Fruit fly (Drosophila melanogaster) whole organism, embryonic: ENCODE measurements around the gene CG9630.
A peak's percentile ranks its signal among the peaks of the same experiment; 100 is the strongest.

Experiments used
- C15 ChIP-seq: fragments of 200-800 bp; sonication (Bioruptor generic); IDR thresholded peaks from 3 replicates; pipeline ENCODE4 v1.3.6; 2022; ENCODE audit warnings: missing biosample characterization, missing genetic modification characterization
- CG10654 ChIP-seq: fragments of 200-800 bp; sonication (Bioruptor generic); optimal IDR thresholded peaks from 2 replicates; lab custom pipeline; 2016; ENCODE audit warnings: missing biosample characterization, missing genetic modification characterization
- CG10979 ChIP-seq: fragments of 200-800 bp; sonication (Bioruptor generic); optimal IDR thresholded peaks from 2 replicates; lab custom pipeline; 2018; ENCODE audit warnings: missing biosample characterization, mild to moderate bottlenecking, missing genetic modification characterization, moderate library complexity
- CG11093 ChIP-seq: fragments of 200-800 bp; sonication (Bioruptor generic); IDR thresholded peaks from 3 replicates; pipeline ENCODE4 v1.3.6; 2022; ENCODE audit warnings: missing biosample characterization, missing genetic modification characterization
- CG12104 ChIP-seq: fragments of 200-800 bp; sonication (Bioruptor generic); optimal IDR thresholded peaks from 3 replicates; lab custom pipeline; 2016; ENCODE audit warnings: missing biosample characterization, missing genetic modification characterization
- CG14667 ChIP-seq: fragments of 200-800 bp; sonication (Bioruptor generic); IDR thresholded peaks from 2 replicates; pipeline ENCODE4 v1.3.6; 2022; ENCODE audit warnings: missing biosample characterization, missing genetic modification characterization
- CG2202 ChIP-seq: fragments of 200-800 bp; sonication (Bioruptor generic); optimal IDR thresholded peaks from 2 replicates; lab custom pipeline; 2018; ENCODE audit warnings: missing biosample characterization, mild to moderate bottlenecking, missing genetic modification characterization
- CG30403 ChIP-seq: fragments of 200-800 bp; sonication (Bioruptor generic); optimal IDR thresholded peaks from 3 replicates; lab custom pipeline; 2016; ENCODE audit warnings: missing biosample characterization, missing genetic modification characterization
- CG31365 ChIP-seq: fragments of 200-800 bp; sonication (Bioruptor generic); optimal IDR thresholded peaks from 2 replicates; lab custom pipeline; 2018; ENCODE audit warnings: missing biosample characterization, mild to moderate bottlenecking, missing genetic modification characterization
- CG3163 ChIP-seq: fragments of 200-800 bp; sonication (Bioruptor generic); optimal IDR thresholded peaks from 3 replicates; lab custom pipeline; 2016; ENCODE audit warnings: missing biosample characterization, missing genetic modification characterization
- CG3281 ChIP-seq: fragments of 200-800 bp; sonication (Bioruptor generic); optimal IDR thresholded peaks from 3 replicates; lab custom pipeline; 2017; ENCODE audit warnings: missing biosample characterization, mild to moderate bottlenecking, missing genetic modification characterization
- CG3847 ChIP-seq: fragments of 200-800 bp; sonication (Bioruptor generic); IDR thresholded peaks from 2 replicates; pipeline ENCODE4 v1.3.6; 2022; ENCODE audit warnings: missing biosample characterization, missing genetic modification characterization
- CG4360 ChIP-seq: fragments of 200-800 bp; sonication (Bioruptor generic); IDR thresholded peaks from 2 replicates; pipeline ENCODE4 v1.3.6; 2022; ENCODE audit warnings: missing biosample characterization, missing genetic modification characterization
- CG4424 ChIP-seq: fragments of 200-800 bp; sonication (Bioruptor generic); optimal IDR thresholded peaks from 3 replicates; lab custom pipeline; 2016; ENCODE audit warnings: missing biosample characterization, missing genetic modification characterization
- CG4730 ChIP-seq: fragments of 200-800 bp; sonication (Bioruptor generic); IDR thresholded peaks from 2 replicates; pipeline ENCODE4 v1.3.6; 2022; ENCODE audit warnings: missing biosample characterization, missing genetic modification characterization
- CG6175 ChIP-seq: fragments of 200-800 bp; sonication (Bioruptor generic); IDR thresholded peaks from 3 replicates; pipeline ENCODE4 v1.3.6; 2022; ENCODE audit warnings: missing biosample characterization, missing genetic modification characterization
- CG7928 ChIP-seq: fragments of 200-800 bp; sonication (Bioruptor generic); optimal IDR thresholded peaks from 2 replicates; lab custom pipeline; 2017; ENCODE audit warnings: missing biosample characterization, mild to moderate bottlenecking, missing genetic modification characterization
- CG8765 ChIP-seq: fragments of 200-800 bp; sonication (Bioruptor generic); IDR thresholded peaks from 2 replicates; pipeline ENCODE4 v1.3.6; 2022; ENCODE audit warnings: missing biosample characterization, missing genetic modification characterization
- CG9437 ChIP-seq: fragments of 200-800 bp; sonication (Bioruptor generic); optimal IDR thresholded peaks from 2 replicates; lab custom pipeline; 2018; ENCODE audit warnings: missing biosample characterization, mild to moderate bottlenecking, missing genetic modification characterization
- CG9609 ChIP-seq: fragments of 200-800 bp; sonication (Bioruptor generic); optimal IDR thresholded peaks from 3 replicates; lab custom pipeline; 2016; ENCODE audit warnings: missing biosample characterization, missing genetic modification characterization
- Chrac-16 ChIP-seq: fragments of 200-800 bp; sonication (Bioruptor generic); optimal IDR thresholded peaks from 3 replicates; lab custom pipeline; 2016; ENCODE audit warnings: missing biosample characterization, missing genetic modification characterization
- CoRest ChIP-seq: fragments of 200-800 bp; sonication (Bioruptor generic); optimal IDR thresholded peaks from 3 replicates; lab custom pipeline; 2018; ENCODE audit warnings: missing biosample characterization, mild to moderate bottlenecking, missing genetic modification characterization, moderate library complexity
- GATAe ChIP-seq: fragments of 200-800 bp; sonication (Bioruptor generic); conservative IDR thresholded peaks from 2 replicates; pipeline ENCODE4 v1.3.6; 2022; ENCODE audit warnings: missing biosample characterization, missing genetic modification characterization
- H15 ChIP-seq: fragments of 200-800 bp; sonication (Bioruptor generic); IDR thresholded peaks from 3 replicates; pipeline ENCODE4 v1.3.6; 2022; ENCODE audit warnings: missing biosample characterization, missing genetic modification characterization
- H2.0 ChIP-seq: fragments of 200-800 bp; sonication (Bioruptor generic); IDR thresholded peaks from 2 replicates; pipeline ENCODE4 v1.3.6; 2022; ENCODE audit warnings: missing biosample characterization, missing genetic modification characterization
- PHDP ChIP-seq: fragments of 200-800 bp; sonication (Bioruptor generic); optimal IDR thresholded peaks from 3 replicates; lab custom pipeline; 2018; ENCODE audit warnings: missing biosample characterization, mild to moderate bottlenecking, missing genetic modification characterization, moderate library complexity
- Side ChIP-seq: fragments of 200-800 bp; sonication (Bioruptor generic); optimal IDR thresholded peaks from 2 replicates; lab custom pipeline; 2016; ENCODE audit warnings: missing biosample characterization, missing genetic modification characterization
- Spps ChIP-seq: fragments of 200-800 bp; sonication (Bioruptor generic); optimal IDR thresholded peaks from 2 replicates; lab custom pipeline; 2018; ENCODE audit warnings: missing biosample characterization, mild to moderate bottlenecking, missing genetic modification characterization
- Trl ChIP-seq, 3 experiments: fragments of >200 bp in 2 of 3; fragments of 200-800 bp in 1 of 3; sonication (Bioruptor generic) in 1 of 3; optimal IDR thresholded peaks; 2 replicates in 1 of 3; 3 replicates in 2 of 3; lab custom pipeline; 2016 to 2017; ENCODE audit warnings: missing biosample characterization in 1 of 3, missing genetic modification characterization in 1 of 3
- amos ChIP-seq: fragments of 200-800 bp; sonication (Bioruptor generic); IDR thresholded peaks from 2 replicates; pipeline ENCODE4 v1.3.6; 2022; ENCODE audit warnings: missing biosample characterization, missing genetic modification characterization; ENCODE audit not compliant: partially characterized antibody
- br ChIP-seq: fragments of >200 bp; optimal IDR thresholded peaks from 2 replicates; lab custom pipeline; 2017
- cato ChIP-seq: fragments of 200-800 bp; sonication (Bioruptor generic); optimal IDR thresholded peaks from 2 replicates; lab custom pipeline; 2016; ENCODE audit warnings: missing biosample characterization, missing genetic modification characterization, borderline replicate concordance
- chn ChIP-seq: fragments of 200-800 bp; sonication (Bioruptor generic); optimal IDR thresholded peaks from 2 replicates; lab custom pipeline; 2016; ENCODE audit warnings: missing biosample characterization, missing genetic modification characterization
- crc ChIP-seq: fragments of 200-800 bp; sonication (Bioruptor generic); optimal IDR thresholded peaks from 2 replicates; lab custom pipeline; 2016; ENCODE audit warnings: missing biosample characterization, missing genetic modification characterization
- en ChIP-seq: fragments of 200-800 bp; sonication (Bioruptor generic); optimal IDR thresholded peaks from 2 replicates; lab custom pipeline; 2016; ENCODE audit warnings: missing biosample characterization, missing genetic modification characterization
- exex ChIP-seq: fragments of 200-800 bp; sonication (Bioruptor generic); optimal IDR thresholded peaks from 4 replicates; lab custom pipeline; 2018; ENCODE audit warnings: missing biosample characterization, mild to moderate bottlenecking, missing genetic modification characterization, moderate library complexity
- fd102C ChIP-seq: fragments of 200-800 bp; sonication (Bioruptor generic); optimal IDR thresholded peaks from 2 replicates; lab custom pipeline; 2018; ENCODE audit warnings: missing biosample characterization, mild to moderate bottlenecking, missing genetic modification characterization, moderate library complexity
- fd64A ChIP-seq: fragments of 200-800 bp; sonication (Bioruptor generic); optimal IDR thresholded peaks from 3 replicates; lab custom pipeline; 2018; ENCODE audit warnings: missing biosample characterization, mild to moderate bottlenecking, missing genetic modification characterization
- gt ChIP-seq: fragments of 200-800 bp; sonication (Bioruptor generic); IDR thresholded peaks from 2 replicates; pipeline ENCODE4 v1.3.6; 2022; ENCODE audit warnings: missing biosample characterization, missing genetic modification characterization
- hb ChIP-seq: fragments of 200-800 bp; sonication (Bioruptor generic); IDR thresholded peaks from 3 replicates; pipeline ENCODE4 v1.3.6; 2022; ENCODE audit warnings: missing biosample characterization, missing genetic modification characterization; ENCODE audit not compliant: partially characterized antibody
- ind ChIP-seq: fragments of 200-800 bp; sonication (Bioruptor generic); optimal IDR thresholded peaks from 3 replicates; lab custom pipeline; 2016; ENCODE audit warnings: missing biosample characterization, missing genetic modification characterization
- kni ChIP-seq: fragments of 200-800 bp; sonication (Bioruptor generic); optimal IDR thresholded peaks from 3 replicates; lab custom pipeline; 2017; ENCODE audit warnings: mild to moderate bottlenecking, missing biosample characterization, missing genetic modification reagents, missing genetic modification characterization
- lbe ChIP-seq: fragments of 200-800 bp; sonication (Bioruptor generic); optimal IDR thresholded peaks from 2 replicates; lab custom pipeline; 2016; ENCODE audit warnings: missing biosample characterization, mild to moderate bottlenecking, missing genetic modification characterization
- nerfin-2 ChIP-seq: fragments of 200-800 bp; sonication (Bioruptor generic); IDR thresholded peaks from 2 replicates; pipeline ENCODE4 v1.3.6; 2022; ENCODE audit warnings: missing biosample characterization, missing genetic modification characterization; ENCODE audit not compliant: partially characterized antibody
- pros ChIP-seq: fragments of 200-800 bp; sonication (Bioruptor generic); optimal IDR thresholded peaks from 3 replicates; lab custom pipeline; 2019; ENCODE audit warnings: missing biosample characterization, mild to moderate bottlenecking, missing genetic modification characterization, moderate library complexity
- slbo ChIP-seq: fragments of 200-800 bp; sonication (Bioruptor generic); IDR thresholded peaks from 2 replicates; pipeline ENCODE4 v1.3.6; 2022; ENCODE audit warnings: missing biosample characterization, missing genetic modification characterization
- ssp ChIP-seq: fragments of 200-800 bp; sonication (Bioruptor generic); IDR thresholded peaks from 2 replicates; pipeline ENCODE4 v1.3.6; 2022; ENCODE audit warnings: missing biosample characterization, missing genetic modification characterization
- twi ChIP-seq: fragments of 200-800 bp; optimal IDR thresholded peaks from 2 replicates; lab custom pipeline; 2019; ENCODE audit warnings: missing biosample characterization, mild to moderate bottlenecking, missing genetic modification characterization, moderate library complexity
- zen ChIP-seq: fragments of 200-800 bp; sonication (Bioruptor generic); optimal IDR thresholded peaks from 3 replicates; lab custom pipeline; 2018; ENCODE audit warnings: missing biosample characterization, mild to moderate bottlenecking, missing genetic modification characterization, moderate library complexity
- zfh2 ChIP-seq: fragments of 200-800 bp; sonication (Bioruptor generic); optimal IDR thresholded peaks from 2 replicates; lab custom pipeline; 2016; ENCODE audit warnings: missing biosample characterization, missing genetic modification characterization

The CG9630 gene

dm6 chr3R:8243720-8244119 lies 26.0 kb downstream of the CG9630 start, which contains the start of the genes CG9636, CG18749 and CG33722 (continued):
- TF ChIP-seq CG8765 (GFP tag; lab: Robert Waterston, UW) (no peak), lbe (peak; percentile 87), CG9437 (peak; percentile 76), CG2202 (tag; lab: Kevin White, UChicago) (peak; percentile 47), fd102C (GFP tag; lab: Kevin White, UChicago) (no peak), hb (GFP tag; lab: Robert Waterston, UW) (peak; percentile 94), GATAe (GFP tag; lab: Robert Waterston, UW) (no peak), chn (GFP tag; lab: Kevin White, UChicago) (peak; percentile 67), CG14667 (GFP tag; lab: Robert Waterston, UW) (peak; percentile 20; the same call in 1 of the 2 replicates), Trl (optimal IDR thresholded peaks at IDR 0.05; lab: Kevin White, UChicago) (no peak), Trl (GFP tag; optimal IDR thresholded peaks at IDR 0.05; lab: Kevin White, UChicago) (peak; percentile 48), twi (tag; lab: Kevin White, UChicago) (peak; percentile 56), en (GFP tag; lab: Kevin White, UChicago) (no peak), ind (GFP tag; lab: Kevin White, UChicago) (peak; percentile 71), CG6175 (no peak), H15 (GFP tag; lab: Robert Waterston, UW) (peak; percentile 73; the same call in 2 of the 3 replicates), CG4424 (GFP tag; lab: Kevin White, UChicago) (peak; percentile 85), nerfin-2 (GFP tag; lab: Robert Waterston, UW) (peak; percentile 97), CG10979 (tag; lab: Kevin White, UChicago) (peak; percentile 66), Spps (tag; lab: Kevin White, UChicago) (peak; percentile 64), CG3281 (peak; percentile 60), Side (GFP tag; lab: Kevin White, UChicago) (peak; percentile 56), CG11093 (GFP tag; lab: Robert Waterston, UW) (0 out of 3 replicates have a peak, but pooled peaks have one; percentile 47), cato (GFP tag; lab: Kevin White, UChicago) (peak; percentile 32), CG4730 (GFP tag; lab: Robert Waterston, UW) (peak; percentile 56; the same call in 1 of the 2 replicates), pros (GFP tag; lab: Kevin White, UChicago) (peak; percentile 16), crc (no peak), fd64A (GFP tag; lab: Kevin White, UChicago) (no peak), CG12104 (GFP tag; lab: Kevin White, UChicago) (peak; percentile 50), kni (GFP tag; lab: Kevin White, UChicago) (peak; percentile 22), gt (0 out of 2 replicates have a peak, but pooled peaks have one; percentile 24), slbo (peak; percentile 67; the same call in 1 of the 2 replicates), C15 (GFP tag; lab: Robert Waterston, UW) (0 out of 3 replicates have a peak, but pooled peaks have one; percentile 38), H2.0 (peak; percentile 25; the same call in 1 of the 2 replicates), zfh2 (GFP tag; lab: Kevin White, UChicago) (peak; percentile 41), ssp (GFP tag; lab: Robert Waterston, UW) (peak; percentile 45; the same call in 1 of the 2 replicates), exex (tag; lab: Kevin White, UChicago) (peak; percentile 54), CG4360 (GFP tag; lab: Robert Waterston, UW) (0 out of 2 replicates have a peak, but pooled peaks have one; percentile 12), CG7928 (GFP tag; lab: Kevin White, UChicago) (no peak), br (lab: Kevin White, UChicago) (no peak), CG3847 (peak; percentile 63), CG9609 (GFP tag; lab: Kevin White, UChicago) (peak; percentile 12), amos (peak; percentile 88), CG10654 (GFP tag; lab: Kevin White, UChicago) (peak; percentile 70), Chrac-16 (peak; percentile 73), zen (tag; lab: Kevin White, UChicago) (peak; percentile 70), CG3163 (GFP tag; lab: Kevin White, UChicago) (no peak), CG30403 (GFP tag; lab: Kevin White, UChicago) (peak; percentile 86), CG31365 (tag; lab: Kevin White, UChicago) (peak; percentile 50), PHDP (tag; lab: Kevin White, UChicago) (peak; percentile 75), CoRest (tag; lab: Kevin White, UChicago) (peak; percentile 80)
